Worm (Caenorhabditis elegans) whole organism, mixed stage, embryonic: ENCODE data around the gene C16E9.2.

Experiments used
- M03D4.4 ChIP-seq: sonication (generic microtip); optimal IDR thresholded peaks from 2 replicates; lab custom pipeline; 2017; ENCODE audit warnings: mild to moderate bottlenecking, missing genetic modification characterization, missing compliant biosample characterization
- blmp-1 ChIP-seq: fragments of 150-350 bp; optimal IDR thresholded peaks from 2 replicates; lab custom pipeline; 2014; ENCODE audit warnings: missing biosample characterization, missing genetic modification characterization
- elt-1 ChIP-seq: sonication (generic microtip); optimal IDR thresholded peaks from 2 replicates; lab custom pipeline; 2017; ENCODE audit warnings: missing genetic modification characterization, mild to moderate bottlenecking, missing compliant biosample characterization, antibody characterized with exemption, moderate library complexity, borderline replicate concordance; ENCODE audit not compliant: insufficient read depth
- lsy-2 ChIP-seq: fragments of 150-350 bp; optimal IDR thresholded peaks from 2 replicates; lab custom pipeline; 2014; ENCODE audit warnings: missing biosample characterization, missing genetic modification characterization
- mab-5 ChIP-seq: fragments of 150-350 bp; optimal IDR thresholded peaks from 2 replicates; lab custom pipeline; 2014; ENCODE audit warnings: missing biosample characterization, missing genetic modification characterization
- nhr-237 ChIP-seq: fragments of 150-350 bp; optimal IDR thresholded peaks from 2 replicates; lab custom pipeline; 2014; ENCODE audit warnings: missing biosample characterization, missing genetic modification characterization
- nhr-76 ChIP-seq: sonication (generic microtip); optimal IDR thresholded peaks from 2 replicates; lab custom pipeline; 2017; ENCODE audit warnings: missing biosample characterization, missing genetic modification characterization
- pha-4 ChIP-seq: fragments of 150-350 bp; optimal IDR thresholded peaks from 2 replicates; lab custom pipeline; 2018; ENCODE audit warnings: missing biosample characterization, missing genetic modification reagents, missing genetic modification characterization
- snpc-4 ChIP-seq: fragments of 150-350 bp; optimal IDR thresholded peaks from 2 replicates; lab custom pipeline; 2014; ENCODE audit warnings: missing biosample characterization, missing genetic modification characterization
- unc-120 ChIP-seq: sonication (generic microtip); optimal IDR thresholded peaks from 2 replicates; lab custom pipeline; 2017; ENCODE audit warnings: missing genetic modification characterization, missing compliant biosample characterization; ENCODE audit not compliant: poor library complexity, severe bottlenecking
- unc-62 ChIP-seq: fragments of 150-350 bp; optimal IDR thresholded peaks from 2 replicates; lab custom pipeline; 2014; ENCODE audit warnings: missing biosample characterization, missing genetic modification reagents, missing genetic modification characterization

DNA sequence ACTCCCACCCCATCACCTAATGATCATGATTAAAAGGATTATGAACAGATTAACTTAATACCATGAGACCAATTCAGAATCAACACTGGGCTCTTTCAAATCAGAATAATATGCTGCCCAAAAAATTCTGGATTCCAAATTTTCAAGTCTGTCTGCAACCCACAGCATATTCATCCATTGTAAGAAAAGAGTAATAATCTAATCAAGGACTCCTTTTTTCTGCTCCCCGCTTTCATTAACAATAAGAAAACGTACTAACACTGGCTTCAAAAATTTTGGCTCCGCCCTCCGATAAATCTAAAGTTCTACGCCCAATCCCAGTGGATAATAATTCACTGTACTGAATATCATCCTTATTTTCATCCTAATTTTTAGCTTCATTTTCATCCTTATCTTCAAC lies 52.7 kb downstream of the C16E9.2 start:
- TF ChIP-seq mab-5 (tag; lab: Kevin White, UChicago) (no peak), snpc-4 (no peak), blmp-1 (tag; lab: Kevin White, UChicago) (no peak), pha-4 (tag; lab: Kevin White, UChicago) (no peak), elt-1 (tag; lab: Kevin White, UChicago) (no peak), nhr-76 (no peak), nhr-237 (no peak), unc-62 (no peak), lsy-2 (tag; lab: Kevin White, UChicago) (no peak), unc-120 (tag; lab: Kevin White, UChicago) (no peak), M03D4.4 (tag; lab: Kevin White, UChicago) (no peak)
